Fruit fly (Drosophila melanogaster) whole organism, embryonic: ENCODE results near the gene dsd.

Experiments used
- CG17186 ChIP-seq: fragments of 200-800 bp; sonication (Bioruptor generic); optimal IDR thresholded peaks from 3 replicates; lab custom pipeline; 2017; ENCODE audit warnings: missing biosample characterization, missing genetic modification reagents, missing genetic modification characterization
- CG30403 ChIP-seq: fragments of 200-800 bp; sonication (Bioruptor generic); optimal IDR thresholded peaks from 3 replicates; lab custom pipeline; 2016; ENCODE audit warnings: missing biosample characterization, missing genetic modification characterization
- CG33557 ChIP-seq: fragments of 200-800 bp; sonication (Bioruptor generic); optimal IDR thresholded peaks from 2 replicates; lab custom pipeline; 2019; ENCODE audit warnings: missing biosample characterization, mild to moderate bottlenecking, missing genetic modification characterization, moderate library complexity
- CG6272 ChIP-seq: fragments of 200-800 bp; sonication (Bioruptor generic); IDR thresholded peaks from 2 replicates; pipeline ENCODE4 v1.3.6; 2022; ENCODE audit warnings: missing biosample characterization, missing genetic modification characterization
- CG6854 ChIP-seq: fragments of 200-800 bp; sonication (Bioruptor generic); optimal IDR thresholded peaks from 3 replicates; lab custom pipeline; 2017; ENCODE audit warnings: missing biosample characterization, mild to moderate bottlenecking, missing genetic modification characterization
- CG8359 ChIP-seq: fragments of 200-800 bp; sonication (Bioruptor generic); optimal IDR thresholded peaks from 2 replicates; lab custom pipeline; 2017; ENCODE audit warnings: missing biosample characterization, mild to moderate bottlenecking, missing genetic modification characterization, borderline replicate concordance
- CG9797 ChIP-seq: fragments of 200-800 bp; sonication (Bioruptor generic); optimal IDR thresholded peaks from 3 replicates; lab custom pipeline; 2018; ENCODE audit warnings: missing biosample characterization, mild to moderate bottlenecking, missing genetic modification characterization
- Xbp1 ChIP-seq: fragments of 200-800 bp; sonication (Bioruptor generic); optimal IDR thresholded peaks from 3 replicates; lab custom pipeline; 2016; ENCODE audit warnings: missing biosample characterization, mild to moderate bottlenecking, missing genetic modification characterization
- pzg ChIP-seq: fragments of 200-800 bp; sonication (Bioruptor generic); optimal IDR thresholded peaks from 3 replicates; lab custom pipeline; 2018; ENCODE audit warnings: missing biosample characterization, mild to moderate bottlenecking, missing genetic modification characterization, moderate library complexity

DNA sequence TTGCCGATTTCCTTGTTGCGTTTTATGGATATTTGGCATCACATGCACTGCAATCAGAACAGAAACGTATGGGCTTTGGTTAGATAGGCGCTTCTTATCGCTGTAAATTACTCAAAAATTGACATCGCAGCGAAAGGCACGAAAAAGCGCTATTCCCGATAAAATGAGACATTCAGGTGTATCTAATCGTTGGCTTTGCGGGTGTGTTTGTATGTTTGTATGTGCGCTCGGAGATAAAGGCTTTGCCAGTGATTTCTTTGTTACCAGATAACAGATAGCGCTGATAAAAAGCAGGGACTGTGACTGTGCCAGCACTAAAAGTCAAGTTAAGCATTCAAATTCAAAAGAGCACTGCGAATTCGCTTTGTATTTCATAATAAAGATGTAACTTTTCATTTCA, 38.7 kb downstream of the dsd start:
- TF ChIP-seq CG6854 (no peak), CG9797 (no peak), CG30403 (no peak), Xbp1 (GFP tag; lab: Kevin White, UChicago) (no peak), pzg (GFP tag; lab: Kevin White, UChicago) (no peak), CG8359 (no peak), CG17186 (GFP tag; lab: Kevin White, UChicago) (no peak), CG6272 (GFP tag; lab: Robert Waterston, UW) (no peak), CG33557 (GFP tag; lab: Kevin White, UChicago) (no peak)
